Fruit fly (Drosophila melanogaster) Kc167 (cell line): ENCODE measurements around the gene Neto.

Experiments
- Myc ChIP-seq: fragments of >200 bp; optimal IDR thresholded peaks from 2 replicates; lab custom pipeline; 2017; ENCODE audit warnings: missing external identifiers
- Sin3A ChIP-seq: fragments of >200 bp; optimal IDR thresholded peaks from 2 replicates; lab custom pipeline; 2018; ENCODE audit warnings: missing external identifiers
- h ChIP-seq: fragments of >200 bp; optimal IDR thresholded peaks from 3 replicates; lab custom pipeline; 2018; ENCODE audit warnings: missing external identifiers
- insv ChIP-seq: fragments of >200 bp; optimal IDR thresholded peaks from 3 replicates; lab custom pipeline; 2018; ENCODE audit warnings: missing external identifiers
- psq ChIP-seq: fragments of >200 bp; optimal IDR thresholded peaks from 2 replicates; lab custom pipeline; 2017; ENCODE audit warnings: missing external identifiers
- ttk ChIP-seq: sonication (Bioruptor generic); optimal IDR thresholded peaks from 2 replicates; lab custom pipeline; 2017; ENCODE audit warnings: missing external identifiers

Neto gene

dm6 chrX:13536776-13537175, 91.1 kb downstream of the Neto start:
- TF ChIP-seq Sin3A (lab: Kevin White, UChicago) (no peak), h (no peak), Myc (lab: Kevin White, UChicago) (no peak), psq (lab: Kevin White, UChicago) (no peak), insv (lab: Kevin White, UChicago) (no peak), ttk (lab: Kevin White, UChicago) (no peak)

dm6 chrX:13539448-13539847, 93.7 kb downstream of the Neto start:
- TF ChIP-seq Myc (lab: Kevin White, UChicago) (no peak), insv (lab: Kevin White, UChicago) (no peak), ttk (lab: Kevin White, UChicago) (no peak), psq (lab: Kevin White, UChicago) (no peak), h (no peak), Sin3A (lab: Kevin White, UChicago) (no peak)

DNA sequence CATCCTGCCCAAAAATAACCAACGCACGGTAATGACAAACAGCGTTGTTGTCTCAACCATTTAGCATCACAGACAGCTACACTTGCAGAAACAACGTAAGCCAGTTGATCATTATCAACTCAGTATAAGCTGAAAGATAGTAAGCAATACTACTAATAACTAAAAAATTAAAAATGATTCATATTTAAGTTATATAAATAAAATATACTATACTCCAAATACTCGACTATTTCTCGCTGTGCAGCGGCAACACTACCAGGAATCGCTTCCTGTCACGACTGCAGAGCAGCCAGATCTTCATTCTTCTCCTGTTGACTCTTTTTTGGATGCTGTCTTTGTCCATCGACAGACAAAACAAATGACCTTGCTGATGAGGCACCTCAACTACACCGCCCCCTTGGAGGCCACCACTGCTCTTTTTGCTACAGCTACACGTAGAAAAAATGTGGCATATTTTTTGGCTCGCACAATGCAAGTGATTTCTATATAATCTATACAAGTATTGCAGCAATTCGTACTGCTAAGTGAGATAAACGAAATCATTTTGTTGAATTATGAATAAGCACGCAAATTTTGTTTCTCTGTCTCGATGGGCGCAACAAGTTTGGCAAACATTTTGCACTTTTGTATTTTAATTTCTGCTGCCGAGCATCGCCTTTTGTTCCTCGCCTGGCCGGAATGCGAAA, 95.4 kb downstream of the Neto start:
- no peak for TF ChIP-seq Myc (lab: Kevin White, UChicago)
- TF ChIP-seq h: no peak
- TF ChIP-seq ttk (lab: Kevin White, UChicago): no peak
- TF ChIP-seq insv (lab: Kevin White, UChicago): no peak
- no peak for TF ChIP-seq psq (lab: Kevin White, UChicago)
- TF ChIP-seq Sin3A (lab: Kevin White, UChicago): no peak

dm6 chrX:13542084-13542483, 96.4 kb downstream of the Neto start:
- TF ChIP-seq Myc (lab: Kevin White, UChicago): no peak
- no peak for TF ChIP-seq h
- TF ChIP-seq psq (lab: Kevin White, UChicago): no peak
- no peak for TF ChIP-seq ttk (lab: Kevin White, UChicago)
- TF ChIP-seq insv (lab: Kevin White, UChicago): no peak
- TF ChIP-seq Sin3A (lab: Kevin White, UChicago): no peak

- TF ChIP-seq Myc (lab: Kevin White, UChicago): no peak
Measured at dm6 chrX:13543343-13543742, 97.6 kb downstream of the Neto start, which contains the start of gene Cpr12A. Gene Cpr12A, plus strand, starts transcription at chrX:13543643.

DNA sequence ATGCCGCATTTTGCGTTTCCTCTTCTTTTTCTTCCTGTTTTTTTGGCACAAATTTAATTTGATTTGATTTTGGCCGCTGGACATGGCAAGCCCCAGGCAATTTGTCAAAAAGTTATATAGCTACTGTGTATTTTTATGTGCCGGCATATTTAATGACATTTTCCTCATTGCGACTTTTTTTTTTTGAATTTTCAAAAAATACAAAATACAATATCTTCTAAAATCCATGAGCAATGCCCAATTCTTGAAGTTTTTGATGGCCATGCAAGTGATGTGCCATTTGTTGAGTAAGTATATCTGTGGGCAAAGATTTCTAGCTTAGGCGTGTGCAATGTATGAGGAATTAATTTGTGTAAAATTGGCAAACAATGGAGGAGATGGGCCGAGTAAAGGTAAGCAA, 110.0 kb downstream of the Neto start, which contains the start of gene CG11816:
CG11816 (minus strand) TSS at position 101 of the 400 bp plus-strand sequence.
- TF ChIP-seq h (no peak), Sin3A (lab: Kevin White, UChicago) (no peak), Myc (lab: Kevin White, UChicago) (no peak), psq (lab: Kevin White, UChicago) (no peak), insv (lab: Kevin White, UChicago) (no peak), ttk (lab: Kevin White, UChicago) (no peak)

DNA sequence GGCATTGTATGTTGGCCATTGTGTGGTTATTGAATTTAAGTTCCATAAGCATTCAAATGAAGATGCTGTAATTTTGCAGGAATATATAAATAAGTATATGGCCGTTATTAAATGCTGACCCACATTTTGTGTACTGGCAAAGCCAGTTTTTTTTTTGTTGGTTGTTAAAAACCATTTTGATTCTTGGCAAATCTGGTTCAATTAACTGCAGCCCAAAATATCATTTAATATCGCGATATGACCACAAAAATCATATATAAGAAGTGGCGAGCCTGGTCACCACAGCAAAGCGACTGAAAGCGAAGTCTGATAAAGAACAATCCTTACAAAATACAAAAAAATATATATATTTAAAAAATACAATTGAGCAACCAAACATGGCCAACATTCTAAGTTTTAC, 110.5 kb downstream of the Neto start, which contains the start of gene CG32631:
CG32631 (plus strand) TSS at position 301 of the 400 bp plus-strand sequence.
- no peak for TF ChIP-seq Myc (lab: Kevin White, UChicago)
- TF ChIP-seq insv (lab: Kevin White, UChicago): no peak
- TF ChIP-seq psq (lab: Kevin White, UChicago): no peak
- no peak for TF ChIP-seq Sin3A (lab: Kevin White, UChicago)
- TF ChIP-seq ttk (lab: Kevin White, UChicago): no peak
- no peak for TF ChIP-seq h

dm6 chrX:13561371-13561770, 115.7 kb downstream of the Neto start, which contains the start of gene CG32633:
Gene CG32633, plus strand, starts transcription at chrX:13561671.
- TF ChIP-seq insv (lab: Kevin White, UChicago) (no peak), Myc (lab: Kevin White, UChicago) (no peak), Sin3A (lab: Kevin White, UChicago) (no peak), h (no peak), psq (lab: Kevin White, UChicago) (no peak), ttk (lab: Kevin White, UChicago) (no peak)

dm6 chrX:13563042-13563441, 117.3 kb downstream of the Neto start:
- TF ChIP-seq h (no peak), ttk (lab: Kevin White, UChicago) (no peak), insv (lab: Kevin White, UChicago) (no peak), Myc (lab: Kevin White, UChicago) (no peak), psq (lab: Kevin White, UChicago) (no peak), Sin3A (lab: Kevin White, UChicago) (no peak)

dm6 chrX:13563483-13564443, 118.1 kb downstream of the Neto start, which contains the start of the genes CG46311 and Tpst:
Gene CG46311, plus strand, starts transcription at chrX:13563823.
Gene Tpst, plus strand, starts transcription at chrX:13563823.
- no peak for TF ChIP-seq Myc (lab: Kevin White, UChicago)

DNA sequence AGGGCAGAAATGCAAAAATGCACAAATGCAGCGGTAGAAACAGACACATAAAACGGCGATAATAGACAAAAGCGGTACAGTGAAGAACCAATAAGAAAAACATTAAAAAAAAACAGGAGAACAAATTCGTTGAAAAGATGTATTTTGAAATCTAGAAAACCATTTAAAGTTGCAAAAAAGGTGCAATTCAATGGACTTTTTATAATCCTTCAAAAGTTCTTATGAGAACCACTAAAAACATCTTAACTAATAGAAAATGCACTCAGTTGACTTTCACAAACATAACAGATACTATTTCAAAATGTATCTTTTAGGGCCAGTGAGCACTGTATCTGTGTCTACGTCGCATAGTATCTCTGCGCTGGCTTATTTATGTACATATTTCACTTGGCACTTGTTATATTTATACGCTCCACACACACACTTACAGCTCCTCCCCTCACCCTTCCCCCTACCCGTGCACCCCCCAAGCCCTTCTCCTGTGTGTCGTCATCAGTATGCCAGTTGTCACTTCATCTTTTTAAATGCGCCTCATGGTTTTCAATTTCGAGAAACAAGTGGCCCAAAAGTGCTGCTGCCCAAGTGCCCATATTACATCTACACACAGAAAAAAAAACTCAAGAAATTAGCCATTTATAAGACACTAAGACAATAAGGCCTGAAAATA, 119.9 kb downstream of the Neto start:
- TF ChIP-seq psq (lab: Kevin White, UChicago) (no peak), Myc (lab: Kevin White, UChicago) (no peak), h (no peak), ttk (lab: Kevin White, UChicago) (no peak), insv (lab: Kevin White, UChicago) (no peak), Sin3A (lab: Kevin White, UChicago) (no peak)
